Worm (Caenorhabditis elegans) whole organism, young adult: ENCODE results near the gene nspb-12.

Experiments used
- B0035.1 ChIP-seq: sonication (generic microtip); optimal IDR thresholded peaks from 2 replicates; lab custom pipeline; 2016; ENCODE audit warnings: missing genetic modification characterization, mild to moderate bottlenecking, missing compliant biosample characterization, missing genotype, missing genetic modification reagents
- C06A6.2 ChIP-seq: fragments of 200-800 bp; sonication (Bioruptor generic); conservative IDR thresholded peaks from 2 replicates; pipeline ENCODE4 v1.3.6; 2022; ENCODE audit warnings: missing genetic modification characterization, missing compliant biosample characterization
- C17E4.6 ChIP-seq: fragments of 200-800 bp; sonication (Bioruptor generic); IDR thresholded peaks from 2 replicates; pipeline ENCODE4 v1.3.6; 2022; ENCODE audit warnings: missing genetic modification reagents, missing genetic modification characterization, missing compliant biosample characterization
- D2030.7 ChIP-seq: fragments of 200-800 bp; sonication (Bioruptor generic); IDR thresholded peaks from 2 replicates; pipeline ENCODE4 v1.3.6; 2022; ENCODE audit warnings: missing genetic modification reagents, missing genetic modification characterization, missing compliant biosample characterization
- F33H1.4 ChIP-seq: fragments of 200-800 bp; sonication (Bioruptor generic); IDR thresholded peaks from 2 replicates; pipeline ENCODE4 v1.3.6; 2022; ENCODE audit warnings: missing genetic modification reagents, missing genetic modification characterization, missing compliant biosample characterization
- F37B4.10 ChIP-seq: fragments of 200-800 bp; sonication (Bioruptor generic); IDR thresholded peaks from 2 replicates; pipeline ENCODE4 v1.3.6; 2022; ENCODE audit warnings: missing genetic modification characterization, missing compliant biosample characterization
- F49E8.2 ChIP-seq: sonication (generic microtip); optimal IDR thresholded peaks from 3 replicates; lab custom pipeline; 2017; ENCODE audit warnings: missing genetic modification characterization, mild to moderate bottlenecking, missing compliant biosample characterization, antibody characterized with exemption, moderate library complexity; ENCODE audit not compliant: insufficient read depth
- F57A8.1 ChIP-seq: fragments of 200-800 bp; sonication (Bioruptor generic); optimal IDR thresholded peaks from 2 replicates; lab custom pipeline; 2018; ENCODE audit warnings: mild to moderate bottlenecking, missing genetic modification characterization, moderate library complexity, missing compliant biosample characterization
- Y53G8AR.9 ChIP-seq: fragments of 200-800 bp; sonication (Bioruptor generic); conservative IDR thresholded peaks from 2 replicates; pipeline ENCODE4 v1.3.6; 2022; ENCODE audit warnings: missing genetic modification reagents, missing genetic modification characterization, missing compliant biosample characterization
- Y67H2A.10 ChIP-seq: fragments of 200-800 bp; sonication (Bioruptor generic); conservative IDR thresholded peaks from 2 replicates; pipeline ENCODE4 v1.3.6; 2022; ENCODE audit warnings: missing genetic modification reagents, missing genetic modification characterization, missing compliant biosample characterization
- Y79H2A.3 ChIP-seq: fragments of 200-800 bp; sonication (Bioruptor generic); conservative IDR thresholded peaks from 2 replicates; pipeline ENCODE4 v1.3.6; 2022; ENCODE audit warnings: missing genetic modification reagents, missing genetic modification characterization, missing compliant biosample characterization
- ZK185.1 ChIP-seq: sonication (generic microtip); optimal IDR thresholded peaks from 2 replicates; lab custom pipeline; 2016; ENCODE audit warnings: mild to moderate bottlenecking, missing genetic modification characterization, missing compliant biosample characterization; ENCODE audit not compliant: poor library complexity, severe bottlenecking
- ama-1 ChIP-seq, 3 experiments: fragments of 150-350 bp in 1 of 3; sonication (generic microtip) in 2 of 3; optimal IDR thresholded peaks; 2 replicates each; lab custom pipeline; 2014 to 2018; ENCODE audit warnings: missing biosample characterization in 2 of 3, missing genetic modification characterization in 2 of 3, missing genetic modification reagents in 2 of 3
- atf-7 ChIP-seq: sonication (generic microtip); optimal IDR thresholded peaks from 2 replicates; lab custom pipeline; 2017; ENCODE audit warnings: mild to moderate bottlenecking, missing genetic modification characterization, missing compliant biosample characterization
- attf-3 ChIP-seq: fragments of 200-800 bp; sonication (Bioruptor generic); conservative IDR thresholded peaks from 2 replicates; pipeline ENCODE4 v1.3.6; 2022; ENCODE audit warnings: missing genetic modification reagents, missing genetic modification characterization, missing compliant biosample characterization
- cebp-1 ChIP-seq, 2 experiments: fragments of 200-800 bp in 1 of 2; sonication (Bioruptor generic) in 1 of 2; sonication (generic microtip) in 1 of 2; IDR thresholded peaks in 1 of 2; optimal IDR thresholded peaks in 1 of 2; 2 replicates each; pipeline versions ENCODE4 v1.3.6 to Lab custom; 2017 to 2022; ENCODE audit warnings: missing compliant biosample characterization in 2 of 2, missing genetic modification characterization in 2 of 2, mild to moderate bottlenecking in 1 of 2, missing genetic modification reagents in 1 of 2, moderate library complexity in 1 of 2
- ceh-91 ChIP-seq: fragments of 200-800 bp; sonication (Bioruptor generic); IDR thresholded peaks from 2 replicates; pipeline ENCODE4 v1.3.6; 2022; ENCODE audit warnings: missing genetic modification reagents, missing genetic modification characterization, missing compliant biosample characterization
- chd-7 ChIP-seq: sonication (generic microtip); optimal IDR thresholded peaks from 2 replicates; lab custom pipeline; 2016; ENCODE audit warnings: mild to moderate bottlenecking, missing genetic modification characterization, moderate library complexity, missing compliant biosample characterization
- dox-1 ChIP-seq: fragments of 200-800 bp; sonication (Bioruptor generic); IDR thresholded peaks from 2 replicates; pipeline ENCODE4 v1.3.6; 2022; ENCODE audit warnings: missing genetic modification reagents, missing genetic modification characterization, missing compliant biosample characterization
- dpff-1 ChIP-seq: sonication (generic microtip); optimal IDR thresholded peaks from 2 replicates; lab custom pipeline; 2017; ENCODE audit warnings: mild to moderate bottlenecking, missing genetic modification characterization, missing compliant biosample characterization
- efl-1 ChIP-seq: fragments of 150-350 bp; optimal IDR thresholded peaks from 2 replicates; lab custom pipeline; 2014; ENCODE audit warnings: missing biosample characterization, missing genetic modification reagents, missing genetic modification characterization
- egl-18 ChIP-seq: fragments of 200-800 bp; sonication (Bioruptor generic); IDR thresholded peaks from 2 replicates; pipeline ENCODE4 v1.3.6; 2022; ENCODE audit warnings: missing genetic modification reagents, missing genetic modification characterization, missing compliant biosample characterization
- ekl-4 ChIP-seq: fragments of 200-800 bp; sonication (Bioruptor generic); IDR thresholded peaks from 2 replicates; pipeline ENCODE4 v1.3.6; 2022; ENCODE audit warnings: missing genetic modification reagents, missing genetic modification characterization, missing compliant biosample characterization
- ets-4 ChIP-seq: fragments of 200-800 bp; sonication (Bioruptor generic); optimal IDR thresholded peaks from 2 replicates; lab custom pipeline; 2018; ENCODE audit warnings: mild to moderate bottlenecking, missing genetic modification characterization, missing compliant biosample characterization
- gei-17 ChIP-seq: fragments of 200-800 bp; sonication (Bioruptor generic); optimal IDR thresholded peaks from 2 replicates; lab custom pipeline; 2018; ENCODE audit warnings: mild to moderate bottlenecking, missing genetic modification characterization, missing compliant biosample characterization
- hlh-12 ChIP-seq: sonication (generic microtip); optimal IDR thresholded peaks from 2 replicates; lab custom pipeline; 2016; ENCODE audit warnings: missing genetic modification characterization, missing compliant biosample characterization
- hlh-26 ChIP-seq: fragments of 200-800 bp; sonication (Bioruptor generic); conservative IDR thresholded peaks from 2 replicates; pipeline ENCODE4 v1.3.6; 2022; ENCODE audit warnings: missing genetic modification reagents, missing genetic modification characterization, missing compliant biosample characterization
- lag-1 ChIP-seq: fragments of 200-800 bp; sonication (Bioruptor generic); IDR thresholded peaks from 2 replicates; pipeline ENCODE4 v1.3.6; 2022; ENCODE audit warnings: missing genetic modification reagents, missing genetic modification characterization, missing compliant biosample characterization
- let-526 ChIP-seq: fragments of 200-800 bp; sonication (Bioruptor generic); IDR thresholded peaks from 2 replicates; pipeline ENCODE4 v1.3.6; 2022; ENCODE audit warnings: missing genetic modification reagents, missing genetic modification characterization, missing compliant biosample characterization
- let-607 ChIP-seq, 2 experiments: fragments of 200-800 bp in 1 of 2; sonication (Bioruptor generic) in 1 of 2; sonication (generic microtip) in 1 of 2; optimal IDR thresholded peaks; 2 replicates each; lab custom pipeline; 2016 to 2018; ENCODE audit warnings: mild to moderate bottlenecking in 2 of 2, missing compliant biosample characterization in 2 of 2, missing genetic modification characterization in 2 of 2, moderate library complexity in 2 of 2, missing genotype in 1 of 2
- lin-40 ChIP-seq: sonication (generic microtip); optimal IDR thresholded peaks from 2 replicates; lab custom pipeline; 2016; ENCODE audit warnings: missing genetic modification characterization, mild to moderate bottlenecking, missing compliant biosample characterization, missing genotype, missing genetic modification reagents
- lsl-1 ChIP-seq: fragments of 200-800 bp; sonication (Bioruptor generic); optimal IDR thresholded peaks from 2 replicates; lab custom pipeline; 2018; ENCODE audit warnings: mild to moderate bottlenecking, missing genetic modification characterization, moderate library complexity, missing compliant biosample characterization
- mcd-1 ChIP-seq: fragments of 200-800 bp; sonication (Bioruptor generic); IDR thresholded peaks from 2 replicates; pipeline ENCODE4 v1.3.6; 2022; ENCODE audit warnings: missing genetic modification reagents, missing genetic modification characterization, missing compliant biosample characterization
- mes-4 ChIP-seq: sonication (generic microtip); optimal IDR thresholded peaks from 2 replicates; lab custom pipeline; 2016; ENCODE audit warnings: missing genotype, missing genetic modification characterization, missing compliant biosample characterization
- pbrm-1 ChIP-seq: fragments of 200-800 bp; sonication (Bioruptor generic); IDR thresholded peaks from 2 replicates; pipeline ENCODE4 v1.3.6; 2022; ENCODE audit warnings: missing genetic modification reagents, missing genetic modification characterization, missing compliant biosample characterization
- pha-4 ChIP-seq: fragments of 150-350 bp; sonication (generic microtip); optimal IDR thresholded peaks from 2 replicates; lab custom pipeline; 2014; ENCODE audit warnings: missing biosample characterization, missing genetic modification reagents, missing genetic modification characterization
- snpc-3.4 ChIP-seq: sonication (generic microtip); optimal IDR thresholded peaks from 2 replicates; lab custom pipeline; 2017; ENCODE audit warnings: missing genetic modification characterization, mild to moderate bottlenecking, missing compliant biosample characterization, antibody characterized with exemption, moderate library complexity, missing genotype, missing genetic modification reagents
- snpc-4 ChIP-seq, 5 experiments: fragments of 150-350 bp in 1 of 5; sonication (generic microtip) in 4 of 5; optimal IDR thresholded peaks; 2 replicates each; lab custom pipeline; 2014 to 2018; ENCODE audit warnings: missing genetic modification characterization in 5 of 5, missing biosample characterization in 3 of 5, antibody characterized with exemption in 2 of 5, mild to moderate bottlenecking in 2 of 5, missing compliant biosample characterization in 2 of 5, missing genotype in 2 of 5, moderate library complexity in 2 of 5, missing genetic modification reagents in 1 of 5
- sptf-2 ChIP-seq: fragments of 200-800 bp; sonication (Bioruptor generic); optimal IDR thresholded peaks from 2 replicates; lab custom pipeline; 2018; ENCODE audit warnings: mild to moderate bottlenecking, missing genetic modification characterization, missing compliant biosample characterization
- tbp1 ChIP-seq: fragments of 200-800 bp; sonication (Bioruptor generic); optimal IDR thresholded peaks from 2 replicates; lab custom pipeline; 2018; ENCODE audit warnings: mild to moderate bottlenecking, missing genetic modification characterization, missing compliant biosample characterization
- zfh-2 ChIP-seq: fragments of 200-800 bp; sonication (Bioruptor generic); conservative IDR thresholded peaks from 2 replicates; pipeline ENCODE4 v1.3.6; 2022; ENCODE audit warnings: missing genetic modification reagents, missing genetic modification characterization, missing compliant biosample characterization
- zim-3 ChIP-seq: sonication (generic microtip); optimal IDR thresholded peaks from 2 replicates; lab custom pipeline; 2017; ENCODE audit warnings: mild to moderate bottlenecking, missing genetic modification characterization, moderate library complexity, missing compliant biosample characterization
- ztf-3 ChIP-seq: fragments of 200-800 bp; sonication (Bioruptor generic); optimal IDR thresholded peaks from 2 replicates; lab custom pipeline; 2018; ENCODE audit warnings: mild to moderate bottlenecking, missing genetic modification characterization, missing compliant biosample characterization

Gene nspb-12

DNA sequence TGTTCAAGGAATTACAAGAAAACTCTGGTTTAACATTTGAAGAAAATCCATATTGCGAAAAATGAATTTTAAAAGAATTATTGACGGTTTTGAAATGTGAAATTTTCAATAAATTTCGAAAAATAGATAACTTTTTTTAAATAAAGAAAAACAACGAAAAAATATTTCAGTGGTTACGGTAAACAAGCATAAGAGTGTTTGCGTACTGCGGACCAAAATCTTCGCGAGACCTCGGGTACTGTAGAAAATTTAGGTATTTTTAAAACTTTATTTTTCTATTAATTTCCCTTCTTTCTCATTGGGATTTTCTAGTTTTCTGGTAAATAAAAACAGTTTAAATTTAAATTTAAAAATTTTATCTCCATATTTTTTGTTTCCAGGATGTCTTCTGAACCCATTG lies 35.5 kb upstream of the nspb-12 start, which contains the start of gene xnd-1 (continued):
- TF ChIP-seq F49E8.2 (tag; lab: Kevin White, UChicago): peak; percentile 48
- TF ChIP-seq Y79H2A.3 (GFP tag; lab: Robert Waterston, UW): no peak

DNA sequence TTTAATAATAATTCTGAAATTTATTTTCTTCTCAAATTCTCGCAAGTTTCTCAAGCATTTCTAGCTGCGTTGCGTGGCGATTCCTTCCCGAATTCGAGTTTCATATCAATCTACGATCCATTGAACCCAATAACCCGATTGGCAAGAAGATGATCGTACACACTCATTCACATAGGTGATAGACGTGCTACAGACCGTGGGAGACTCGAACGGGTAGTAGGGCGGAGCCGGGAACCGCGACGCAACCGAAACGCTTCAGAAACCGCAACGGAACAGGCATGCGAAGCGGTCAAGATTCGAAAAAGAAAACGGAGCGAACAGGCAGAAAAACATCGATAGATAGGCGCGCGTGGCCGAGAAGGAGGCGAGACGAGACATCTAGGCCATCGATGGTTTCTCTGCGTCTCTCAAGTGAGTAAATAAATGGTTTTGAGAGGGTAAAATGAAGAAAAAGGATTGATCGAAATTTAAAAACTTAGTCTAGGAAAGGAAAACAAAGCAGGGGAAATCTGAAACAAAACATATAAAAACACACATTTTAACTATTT lies 34.9 kb upstream of the nspb-12 start, which contains the start of gene madf-11:
TSS of gene madf-11 (minus strand) at position 51 of the 548 bp plus-strand sequence.
- TF ChIP-seq zfh-2 (GFP tag; lab: Robert Waterston, UW): peak; percentile 90
- TF ChIP-seq dox-1 (GFP tag; lab: Robert Waterston, UW): peak; percentile 33; the same call in 1 of the 2 replicates
- no peak for TF ChIP-seq sptf-2 (GFP tag; lab: Kevin White, UChicago)
- no peak for TF ChIP-seq cebp-1 (GFP tag; IDR thresholded peaks at IDR 0.05; lab: Robert Waterston, UW)
- TF ChIP-seq cebp-1 (tag; optimal IDR thresholded peaks at IDR 0.05; lab: Kevin White, UChicago): peak; percentile 58
- TF ChIP-seq dpff-1: no peak
- TF ChIP-seq F33H1.4 (GFP tag; lab: Robert Waterston, UW): peak; percentile 19; the same call in 1 of the 2 replicates
- no peak for TF ChIP-seq hlh-26 (GFP tag; lab: Robert Waterston, UW)
- no peak for TF ChIP-seq mes-4
- no peak for TF ChIP-seq egl-18 (GFP tag; lab: Robert Waterston, UW)
- no peak; the same call in 1 of the 2 replicates for TF ChIP-seq Y67H2A.10 (GFP tag; lab: Robert Waterston, UW)
- TF ChIP-seq snpc-3.4 (tag; lab: Kevin White, UChicago): no peak
- peak; percentile 10; the same call in 1 of the 2 replicates for TF ChIP-seq ekl-4 (GFP tag; lab: Robert Waterston, UW)
- no peak for TF ChIP-seq lag-1 (GFP tag; lab: Robert Waterston, UW)
- TF ChIP-seq chd-7 (tag; lab: Kevin White, UChicago): no peak
- no peak for TF ChIP-seq pbrm-1 (GFP tag; lab: Robert Waterston, UW)
- TF ChIP-seq snpc-4 (GFP tag; optimal IDR thresholded peaks at IDR 0.05; lab: Kevin White, UChicago): no peak
- TF ChIP-seq snpc-4 (tag; optimal IDR thresholded peaks at IDR 0.05; lab: Kevin White, UChicago): peak in 2 of 4 experiments; percentile 18 to 33
- no peak for TF ChIP-seq D2030.7 (GFP tag; lab: Robert Waterston, UW)
- TF ChIP-seq hlh-12: no peak
- TF ChIP-seq tbp1 (GFP tag; lab: Kevin White, UChicago): peak; percentile 31
- TF ChIP-seq zim-3 (tag; lab: Kevin White, UChicago): no peak
- no peak for TF ChIP-seq ztf-3
- peak; percentile 28 for TF ChIP-seq ZK185.1
- no peak for TF ChIP-seq F49E8.2 (tag; lab: Kevin White, UChicago)
- no peak for TF ChIP-seq C06A6.2 (GFP tag; lab: Robert Waterston, UW)
- no peak for TF ChIP-seq let-607 (tag; optimal IDR thresholded peaks at IDR 0.05; lab: Kevin White, UChicago)
- peak; percentile 31; the same call in 1 of the 2 replicates for TF ChIP-seq attf-3 (GFP tag; lab: Robert Waterston, UW)
- no peak for TF ChIP-seq atf-7 (tag; lab: Kevin White, UChicago)
- no peak for TF ChIP-seq ceh-91
- peak; percentile 19 for TF ChIP-seq pha-4 (tag; lab: Kevin White, UChicago)
- TF ChIP-seq ama-1 (optimal IDR thresholded peaks at IDR 0.05; lab: Kevin White, UChicago): no peak
- no peak for TF ChIP-seq ama-1 (GFP tag; optimal IDR thresholded peaks at IDR 0.05; lab: Kevin White, UChicago)
- TF ChIP-seq lin-40 (tag; lab: Kevin White, UChicago): peak; percentile 39
- TF ChIP-seq B0035.1 (tag; lab: Kevin White, UChicago): no peak
- no peak for TF ChIP-seq let-526
- no peak for TF ChIP-seq C17E4.6
- TF ChIP-seq gei-17 (GFP tag; lab: Kevin White, UChicago): no peak
- TF ChIP-seq mcd-1 (GFP tag; lab: Robert Waterston, UW): peak; percentile 66
- no peak for TF ChIP-seq lsl-1 (GFP tag; lab: Kevin White, UChicago)
- no peak for TF ChIP-seq F37B4.10
- peak; percentile 5 for TF ChIP-seq ets-4 (GFP tag; lab: Kevin White, UChicago)
- no peak for TF ChIP-seq efl-1
- TF ChIP-seq Y53G8AR.9 (GFP tag; lab: Robert Waterston, UW): 0 out of 2 replicates have a peak, but pooled peaks have one; percentile 42
- TF ChIP-seq F57A8.1 (GFP tag; lab: Kevin White, UChicago): no peak
